Fruit fly (Drosophila melanogaster): ENCODE data around the gene CG15765.

The CG15765 gene

DNA sequence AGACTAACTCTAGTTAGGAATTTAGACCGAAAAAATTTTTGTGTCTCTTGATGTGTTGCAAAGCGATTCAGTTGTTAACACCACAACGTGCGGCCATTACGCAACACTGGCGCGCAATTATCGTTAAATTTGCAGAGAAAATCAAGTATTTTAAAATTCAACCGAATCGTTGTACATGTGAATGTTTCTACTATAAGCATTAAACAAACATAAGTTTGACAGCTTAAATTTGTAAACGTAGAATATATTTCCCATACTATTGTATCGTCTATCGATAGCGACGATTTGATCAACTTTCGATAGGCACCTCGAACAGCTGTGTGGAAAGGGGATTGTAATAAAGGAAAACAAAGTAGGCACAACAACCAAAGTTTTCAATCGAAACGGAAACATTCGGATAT lies 61.2 kb downstream of the CG15765 start, which contains the start of the genes Usp30 and CG16721 (continued):
- TF ChIP-seq CG30020 (tag; optimal IDR thresholded peaks at IDR 0.05) (peak; percentile 33), CG8388 (GFP tag; optimal IDR thresholded peaks at IDR 0.05) (no peak), CG3726 (GFP tag; IDR thresholded peaks at IDR 0.05) (no peak), Hr78 (GFP tag; optimal IDR thresholded peaks at IDR 0.05) (no peak), Hr3 (GFP tag; optimal IDR thresholded peaks at IDR 0.05) (no peak), tll (GFP tag; optimal IDR thresholded peaks at IDR 0.05) (no peak), CG34376 (GFP tag; optimal IDR thresholded peaks at IDR 0.05) (peak; percentile 46), CG10979 (tag; optimal IDR thresholded peaks at IDR 0.05) (no peak), CG12104 (GFP tag; optimal IDR thresholded peaks at IDR 0.05) (no peak), CG6683 (GFP tag; optimal IDR thresholded peaks at IDR 0.05) (no peak), Dfd (GFP tag; optimal IDR thresholded peaks at IDR 0.05) (no peak), CG31388 (GFP tag; optimal IDR thresholded peaks at IDR 0.05) (no peak), Awh (GFP tag; IDR thresholded peaks at IDR 0.05) (no peak), hbn (GFP tag; IDR thresholded peaks at IDR 0.05; ENCODE audit: partially characterized antibody) (peak; percentile 69), phol (tag; optimal IDR thresholded peaks at IDR 0.05) (peak; percentile 55), CTCF (GFP tag; optimal IDR thresholded peaks at IDR 0.05) (peak; percentile 41), Trl (optimal IDR thresholded peaks at IDR 0.05) (no peak), Trl (GFP tag; optimal IDR thresholded peaks at IDR 0.05) (peak; percentile 51), gfzf (GFP tag; optimal IDR thresholded peaks at IDR 0.05) (peak; percentile 34), Hr39 (optimal IDR thresholded peaks at IDR 0.05) (no peak), fd96Cb (tag; optimal IDR thresholded peaks at IDR 0.05) (no peak), gsb (GFP tag; IDR thresholded peaks at IDR 0.05) (no peak), CG17802 (tag; optimal IDR thresholded peaks at IDR 0.05) (no peak), CG11504 (tag; optimal IDR thresholded peaks at IDR 0.05) (no peak), usp (GFP tag; optimal IDR thresholded peaks at IDR 0.05) (no peak), E2f1 (GFP tag; IDR thresholded peaks at IDR 0.05) (no peak), Hmr (GFP tag; optimal IDR thresholded peaks at IDR 0.05) (no peak), CG1603 (tag; optimal IDR thresholded peaks at IDR 0.05) (peak; percentile 78), Taf1 (GFP tag; IDR thresholded peaks at IDR 0.05) (no peak), B-H1 (GFP tag; IDR thresholded peaks at IDR 0.05) (no peak), cg (GFP tag; optimal IDR thresholded peaks at IDR 0.05) (no peak), Gug (GFP tag; IDR thresholded peaks at IDR 0.05) (peak; percentile 5; the same call in 1 of the 4 replicates), CG11695 (GFP tag; IDR thresholded peaks at IDR 0.05) (no peak), CG4854 (GFP tag; optimal IDR thresholded peaks at IDR 0.05) (no peak), CG33213 (GFP tag; optimal IDR thresholded peaks at IDR 0.05) (peak; percentile 60), bigmax (GFP tag; optimal IDR thresholded peaks at IDR 0.05) (no peak), CG32767 (GFP tag; IDR thresholded peaks at IDR 0.05) (no peak), CG16863 (GFP tag; optimal IDR thresholded peaks at IDR 0.05) (peak; percentile 40), Chrac-16 (GFP tag; optimal IDR thresholded peaks at IDR 0.05) (peak; percentile 21), Usf (GFP tag; optimal IDR thresholded peaks at IDR 0.05) (no peak), CG11247 (GFP tag; IDR thresholded peaks at IDR 0.05) (peak; percentile 40; the same call in 1 of the 2 replicates), CG11560 (tag; IDR thresholded peaks at IDR 0.05) (no peak), ind (GFP tag; optimal IDR thresholded peaks at IDR 0.05) (peak; percentile 42), CG13296 (GFP tag; optimal IDR thresholded peaks at IDR 0.05) (peak; percentile 57), Lpt (GFP tag; optimal IDR thresholded peaks at IDR 0.05) (no peak), kay (GFP tag; optimal IDR thresholded peaks at IDR 0.05) (peak; percentile 8), chinmo (GFP tag; IDR thresholded peaks at IDR 0.05; ENCODE audit: partially characterized antibody) (0 out of 4 replicates have a peak, but pooled peaks have one; percentile 31), row (GFP tag; IDR thresholded peaks at IDR 0.05) (0 out of 3 replicates have a peak, but pooled peaks have one; percentile 24), pho (GFP tag; optimal IDR thresholded peaks at IDR 0.05) (peak; percentile 39), CG3065 (GFP tag; optimal IDR thresholded peaks at IDR 0.05) (no peak), Hmx (GFP tag; optimal IDR thresholded peaks at IDR 0.05) (no peak), Nf-YA (GFP tag; IDR thresholded peaks at IDR 0.05) (no peak), gem (tag; optimal IDR thresholded peaks at IDR 0.05) (no peak)
